Fruit fly (Drosophila melanogaster) Kc167 (cell line): ENCODE data around the gene CG15014.

Experiments
- h ChIP-seq: fragments of >200 bp; optimal IDR thresholded peaks from 3 replicates; lab custom pipeline; 2018; ENCODE audit warnings: missing external identifiers
- insv ChIP-seq: fragments of >200 bp; optimal IDR thresholded peaks from 3 replicates; lab custom pipeline; 2018; ENCODE audit warnings: missing external identifiers
- psq ChIP-seq: fragments of >200 bp; optimal IDR thresholded peaks from 2 replicates; lab custom pipeline; 2017; ENCODE audit warnings: missing external identifiers

dm6 chr3L:4363887-4364794 lies 42.1 kb upstream of the CG15014 start, which contains the start of the genes Cip4 and mRpS6:
- TF ChIP-seq insv (lab: Kevin White, UChicago) (no peak), psq (lab: Kevin White, UChicago) (no peak), h (lab: Kevin White, UChicago) (no peak)
